Worm (Caenorhabditis elegans): ENCODE results near the gene Y53F4B.10.
A peak's percentile ranks its signal among the peaks of the same experiment; 100 is the strongest.
"Not testable (repeated sequence)": the region's sequence is repeated elsewhere in the genome, so short reads cannot be mapped to it uniquely, and the experiment has no call there.

The Y53F4B.10 gene

ce11 chrII:15010366-15011235 is 7.3 kb upstream of the Y53F4B.10 start, which contains the start of the genes Y53F4B.9 and Y53F4B.11 (continued):
- peak; percentile 57 for TF ChIP-seq fos-1 (tag; optimal IDR thresholded peaks at IDR 0.05)
- TF ChIP-seq ZK546.5 (tag; optimal IDR thresholded peaks at IDR 0.05): peak; percentile 17
- TF ChIP-seq elt-3 (tag; optimal IDR thresholded peaks at IDR 0.05): no peak
- TF ChIP-seq F13H6.1 (tag; optimal IDR thresholded peaks at IDR 0.05): peak; percentile 62

DNA sequence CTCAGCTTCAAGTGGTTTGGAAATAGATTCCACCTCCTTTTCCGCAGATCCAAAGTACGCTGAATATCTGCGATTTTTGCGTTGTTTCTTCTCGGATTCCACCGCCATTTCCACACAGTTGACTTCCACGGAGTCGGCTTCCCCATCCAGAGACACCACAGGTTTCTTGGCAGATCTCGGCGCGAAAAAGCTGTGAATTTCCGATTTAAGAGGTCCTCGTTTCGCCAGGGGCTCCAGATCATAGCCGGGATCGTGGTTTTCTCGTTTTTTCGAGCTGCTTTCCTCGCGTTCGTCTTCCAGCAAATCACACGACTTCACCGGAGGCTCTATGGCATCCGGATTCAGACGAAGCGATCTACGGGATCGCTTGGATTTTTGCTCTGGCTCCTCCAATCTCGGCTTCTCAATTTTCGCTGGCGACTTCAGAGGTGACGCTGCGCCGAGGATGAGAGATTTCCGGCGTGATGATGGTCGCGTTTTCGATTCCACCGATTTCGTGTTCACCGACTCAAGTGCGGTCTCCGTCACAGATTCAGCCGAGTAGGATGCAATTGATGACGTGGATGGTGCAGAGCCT is 5.3 kb upstream of the Y53F4B.10 start:
- TF ChIP-seq crh-2 (tag; optimal IDR thresholded peaks at IDR 0.05) (no peak), C34F6.9 (tag; optimal IDR thresholded peaks at IDR 0.05) (no peak), unc-55 (GFP tag; optimal IDR thresholded peaks at IDR 0.05) (no peak), ama-1 (optimal IDR thresholded peaks at IDR 0.05) (no peak), sem-4 (tag; optimal IDR thresholded peaks at IDR 0.05) (no peak), ceh-16 (tag; optimal IDR thresholded peaks at IDR 0.05) (no peak), mbf-1 (tag; optimal IDR thresholded peaks at IDR 0.05) (no peak), fos-1 (tag; optimal IDR thresholded peaks at IDR 0.05) (no peak), skn-1 (tag; optimal IDR thresholded peaks at IDR 0.05) (no peak), nhr-12 (tag; optimal IDR thresholded peaks at IDR 0.05) (no peak), zag-1 (tag; optimal IDR thresholded peaks at IDR 0.05) (no peak)

ce11 chrII:15005118-15005517 is 1.8 kb upstream of the Y53F4B.10 start:
- TF ChIP-seq unc-55 (GFP tag; optimal IDR thresholded peaks at IDR 0.05): no peak
- no peak for TF ChIP-seq R02D3.7 (tag; optimal IDR thresholded peaks at IDR 0.05)
- no peak for TF ChIP-seq nhr-129 (tag; optimal IDR thresholded peaks at IDR 0.05)
- no peak for TF ChIP-seq lin-39 (tag; optimal IDR thresholded peaks at IDR 0.05)
- no peak for TF ChIP-seq zag-1 (tag; optimal IDR thresholded peaks at IDR 0.05)
- TF ChIP-seq ama-1 (optimal IDR thresholded peaks at IDR 0.05): no peak
- no peak for TF ChIP-seq nhr-21 (tag; optimal IDR thresholded peaks at IDR 0.05)
- TF ChIP-seq mab-5 (tag; optimal IDR thresholded peaks at IDR 0.05): no peak
- no peak for TF ChIP-seq alr-1 (tag; optimal IDR thresholded peaks at IDR 0.05)
- TF ChIP-seq crh-2 (tag; optimal IDR thresholded peaks at IDR 0.05): no peak

- no peak for TF ChIP-seq unc-62 (GFP tag; optimal IDR thresholded peaks at IDR 0.05)
- TF ChIP-seq nhr-77 (tag; optimal IDR thresholded peaks at IDR 0.05): no peak
- TF ChIP-seq mdl-1 (tag; optimal IDR thresholded peaks at IDR 0.05): no peak
- TF ChIP-seq sem-4 (tag; optimal IDR thresholded peaks at IDR 0.05): no peak
- TF ChIP-seq unc-55 (GFP tag; optimal IDR thresholded peaks at IDR 0.05): peak; percentile 56
- TF ChIP-seq sma-9 (GFP tag; optimal IDR thresholded peaks at IDR 0.05): no peak
- TF ChIP-seq sma-9 (tag; optimal IDR thresholded peaks at IDR 0.05): no peak
- no peak for TF ChIP-seq egl-27 (tag; optimal IDR thresholded peaks at IDR 0.05)
These were observed 1.2 kb upstream of the Y53F4B.10 start for ce11 chrII:15004538-15004937.

DNA sequence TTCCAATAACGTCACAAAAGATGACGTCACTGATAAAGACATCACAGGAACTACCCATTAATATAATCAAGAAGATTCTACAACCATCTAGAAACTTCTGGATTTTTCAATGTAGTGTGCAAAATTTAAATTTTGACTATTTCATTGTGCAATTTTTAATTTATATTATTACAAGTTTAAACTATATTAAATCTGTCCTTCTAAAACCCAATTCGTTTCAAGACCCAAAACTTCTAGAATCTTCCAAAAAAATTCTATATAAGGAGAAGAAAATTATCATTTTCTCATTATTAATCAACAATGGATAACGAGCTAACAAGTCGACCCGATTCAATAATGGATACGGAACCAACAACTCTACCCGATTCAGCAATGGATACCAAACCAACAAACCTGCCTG is 10.7 kb downstream of the Y53F4B.10 start, which contains the start of gene Y53F4B.7:
Y53F4B.7 (plus strand) TSS at position 301 of the 400 bp plus-strand sequence.
- not testable (repeated sequence) for TF ChIP-seq sma-3 (GFP tag; optimal IDR thresholded peaks at IDR 0.05); blmp-1 (tag; optimal IDR thresholded peaks at IDR 0.05; ENCODE audit: insufficient read depth); ceh-16 (tag; optimal IDR thresholded peaks at IDR 0.05)

- not testable (repeated sequence) for TF ChIP-seq nhr-10, nhr-237, nhr-11 (tag; optimal IDR thresholded peaks at IDR 0.05)
These were observed 15.1 kb downstream of the Y53F4B.10 start, which contains the start of gene Y53F4B.43 for ce11 chrII:14988171-14988570. Gene Y53F4B.43 (plus strand): TSS chrII:14988471.
